Fruit fly (Drosophila melanogaster) S2 (cell line): Measurements from ENCODE around the gene REPTOR-BP.

Experiments used
- CG8478 ChIP-seq: fragments of >200 bp; optimal IDR thresholded peaks from 2 replicates; lab custom pipeline; 2018
- CTCF ChIP-seq, 2 experiments: fragments of >200 bp; optimal IDR thresholded peaks; 2 replicates each; lab custom pipeline; 2018

- TF ChIP-seq CG8478 (lab: Kevin White, UChicago) (no peak), CTCF (optimal IDR thresholded peaks at IDR 0.05; lab: Kevin White, UChicago) (no peak)
These were observed 1.2 kb downstream of the REPTOR-BP start, which contains the start of gene Mob3 for dm6 chr2L:10265129-10265528.
